Fruit fly (Drosophila melanogaster): ENCODE results near the gene Ssdp.

Ssdp gene

dm6 chr3R:18226043-18226808 lies 26.8 kb upstream of the Ssdp start, which contains the start of the genes CG7168 and Mdh2:
TSS of gene CG7168 (minus strand) at chr3R:18226082.
TSS of gene Mdh2 (plus strand) at chr3R:18226396.
- TF ChIP-seq noc (tag; optimal IDR thresholded peaks at IDR 0.05) = no peak

dm6 chr3R:18223434-18223833 lies 24.0 kb upstream of the Ssdp start, which contains the start of the genes mTerf5 and Non3:
TSS of gene mTerf5 (minus strand) at chr3R:18223682.
TSS of gene Non3 (plus strand) at chr3R:18223722.
- TF ChIP-seq noc (tag; optimal IDR thresholded peaks at IDR 0.05) = peak; percentile 54

dm6 chr3R:18220211-18220749 lies 20.9 kb upstream of the Ssdp start, which contains the start of the genes CG7988 and CG7183:
TSS of gene CG7988 (plus strand) at chr3R:18220526.
TSS of gene CG7183 (minus strand) at chr3R:18220699.
- TF ChIP-seq noc (tag; optimal IDR thresholded peaks at IDR 0.05) = peak; percentile 92

dm6 chr3R:18215900-18216299 lies 16.5 kb upstream of the Ssdp start, which contains the start of gene CG14314:
TSS of gene CG14314 (plus strand) at chr3R:18216142.
- TF ChIP-seq noc (tag; optimal IDR thresholded peaks at IDR 0.05) = no peak

- no peak for TF ChIP-seq noc (tag; optimal IDR thresholded peaks at IDR 0.05)
These were observed 15.9 kb upstream of the Ssdp start for dm6 chr3R:18215300-18215699.

dm6 chr3R:18208479-18208878 lies 9.1 kb upstream of the Ssdp start, which contains the start of gene CG44158:
TSS of gene CG44158 (plus strand) at chr3R:18208779.
- no peak for TF ChIP-seq noc (tag; optimal IDR thresholded peaks at IDR 0.05)

- no peak for TF ChIP-seq noc (tag; optimal IDR thresholded peaks at IDR 0.05)
These were observed 472 bp upstream of the Ssdp start for dm6 chr3R:18199885-18200249.

dm6 chr3R:18198518-18199118 lies 777 bp downstream of the Ssdp start:
- TF ChIP-seq noc (tag; optimal IDR thresholded peaks at IDR 0.05) = peak; percentile 50

- no peak for TF ChIP-seq noc (tag; optimal IDR thresholded peaks at IDR 0.05)
These were observed 1.6 kb downstream of the Ssdp start for dm6 chr3R:18197802-18198148.

- TF ChIP-seq noc (tag; optimal IDR thresholded peaks at IDR 0.05) = peak; percentile 51
These were observed 2.2 kb downstream of the Ssdp start for dm6 chr3R:18196991-18197801.

- TF ChIP-seq noc (tag; optimal IDR thresholded peaks at IDR 0.05) = no peak
These were observed 2.8 kb downstream of the Ssdp start for dm6 chr3R:18196622-18196990.

- no peak for TF ChIP-seq noc (tag; optimal IDR thresholded peaks at IDR 0.05)
These were observed 4.1 kb downstream of the Ssdp start for dm6 chr3R:18195295-18195694.

dm6 chr3R:18191867-18192266 lies 7.5 kb downstream of the Ssdp start, which contains the start of gene CG14313:
TSS of gene CG14313 (minus strand) at chr3R:18191967.
- no peak for TF ChIP-seq noc (tag; optimal IDR thresholded peaks at IDR 0.05)

- peak; percentile 87 for TF ChIP-seq noc (tag; optimal IDR thresholded peaks at IDR 0.05)
These were observed 10.7 kb downstream of the Ssdp start, which contains the start of the genes CG12321 and MED17 for dm6 chr3R:18188702-18189125. TSS of gene CG12321 (minus strand) at chr3R:18188707. TSS of gene MED17 (plus strand) at chr3R:18189072.

dm6 chr3R:18185385-18185784 lies 14.0 kb downstream of the Ssdp start, which contains the start of the genes Arp5 and CG7208:
TSS of gene Arp5 (plus strand) at chr3R:18185498.
TSS of gene CG7208 (minus strand) at chr3R:18185715.
- peak; percentile 81 for TF ChIP-seq noc (tag; optimal IDR thresholded peaks at IDR 0.05)
